Worm (Caenorhabditis elegans): ENCODE data around the gene F17C11.4.

DNA sequence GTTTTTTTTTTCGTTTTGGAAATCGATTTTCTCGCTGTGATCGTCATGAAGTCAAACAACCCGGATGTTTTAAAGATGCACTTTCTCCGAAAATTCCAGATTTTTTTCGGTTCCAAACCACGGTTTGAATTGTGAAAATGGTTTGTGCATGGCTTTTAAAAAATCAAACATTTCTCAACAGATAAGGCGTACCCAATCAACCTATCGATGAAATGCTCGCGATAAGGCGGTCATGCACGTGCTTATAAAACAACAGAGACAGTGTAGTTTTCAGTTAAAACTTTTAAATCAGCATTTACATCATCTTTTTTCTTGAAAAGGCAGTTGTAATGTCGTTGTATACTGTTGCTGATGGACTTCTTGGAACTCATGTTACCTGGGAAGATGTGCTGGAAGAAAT is 19.2 kb upstream of the F17C11.4 start, which contains the start of gene F58B4.5:
- no peak for TF ChIP-seq Y22D7AL.16 (tag; optimal IDR thresholded peaks at IDR 0.05)
- TF ChIP-seq nhr-11 (tag; optimal IDR thresholded peaks at IDR 0.05), result no peak
- TF ChIP-seq fkh-10 (GFP tag; optimal IDR thresholded peaks at IDR 0.05), result no peak
- no peak for TF ChIP-seq sox-4 (tag; optimal IDR thresholded peaks at IDR 0.05)
- no peak for TF ChIP-seq ceh-34 (tag; optimal IDR thresholded peaks at IDR 0.05)
- TF ChIP-seq C38D4.7 (GFP tag; optimal IDR thresholded peaks at IDR 0.05), result no peak
- no peak for TF ChIP-seq pha-4 (tag; optimal IDR thresholded peaks at IDR 0.05)
- no peak for TF ChIP-seq sox-2 (GFP tag; IDR thresholded peaks at IDR 0.05)
